Fruit fly (Drosophila melanogaster): ENCODE measurements around the gene Prx6a.

The Prx6a gene

DNA sequence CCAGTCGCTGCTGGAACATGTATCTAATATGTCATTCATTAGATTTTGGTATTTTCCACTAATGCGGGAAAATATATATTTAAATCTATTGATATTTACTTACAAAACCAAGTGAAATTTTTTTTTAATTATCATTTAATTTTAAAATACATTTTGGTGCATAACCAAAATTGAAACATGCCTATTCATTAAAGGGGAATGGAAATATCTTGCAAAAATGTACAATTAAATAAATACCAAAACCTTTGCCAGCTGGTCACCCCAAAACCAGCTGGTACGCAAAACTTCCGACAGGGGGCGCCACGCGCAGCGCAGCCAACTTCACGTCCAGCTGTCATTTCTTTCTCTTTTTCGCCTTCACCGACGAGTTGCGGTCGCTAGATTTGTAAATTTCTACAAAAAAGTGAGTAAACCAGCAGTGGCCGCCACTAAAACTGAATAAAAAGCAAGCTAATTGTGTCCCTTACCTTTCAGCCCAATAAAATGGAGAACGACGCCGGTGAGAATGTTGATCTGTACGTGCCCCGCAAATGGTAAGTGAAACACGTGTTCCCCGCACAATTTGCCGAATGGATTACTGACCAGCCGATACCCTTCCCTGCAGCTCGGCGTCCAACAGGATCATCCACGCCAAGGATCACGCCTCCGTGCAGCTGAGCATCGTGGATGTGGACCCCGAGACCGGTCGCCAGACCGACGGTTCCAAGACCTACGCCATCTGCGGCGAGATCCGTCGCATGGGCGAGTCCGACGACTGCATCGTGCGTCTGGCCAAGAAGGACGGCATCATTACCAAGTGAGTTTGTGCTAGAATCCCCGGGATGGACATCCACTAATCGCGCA lies 22.0 kb downstream of the Prx6a start, which contains the start of the genes CG3104 and RpS21 (continued):
- peak; percentile 81 for TF ChIP-seq Sox100B (GFP tag; optimal IDR thresholded peaks at IDR 0.05)
- peak; percentile 52 to 73 for TF ChIP-seq chif (GFP tag; optimal IDR thresholded peaks at IDR 0.05)
- no peak for TF ChIP-seq corto (GFP tag; optimal IDR thresholded peaks at IDR 0.05)
- TF ChIP-seq gsb (GFP tag; IDR thresholded peaks at IDR 0.05) = peak; percentile 81
- TF ChIP-seq CG4854 (GFP tag; optimal IDR thresholded peaks at IDR 0.05) = peak; percentile 75
- TF ChIP-seq Hr3 (GFP tag; optimal IDR thresholded peaks at IDR 0.05) = peak; percentile 73
- TF ChIP-seq CG17385 (GFP tag; optimal IDR thresholded peaks at IDR 0.05) = peak; percentile 87
- TF ChIP-seq CG1647 (GFP tag; optimal IDR thresholded peaks at IDR 0.05) = peak; percentile 82
- TF ChIP-seq grn (GFP tag; optimal IDR thresholded peaks at IDR 0.05) = peak; percentile 66
- TF ChIP-seq seq (GFP tag; IDR thresholded peaks at IDR 0.05) = no peak
- TF ChIP-seq CG4328 (GFP tag; optimal IDR thresholded peaks at IDR 0.05) = peak; percentile 92
- no peak for TF ChIP-seq CG1832 (GFP tag; optimal IDR thresholded peaks at IDR 0.05)
- peak; percentile 75 for TF ChIP-seq CG31441 (GFP tag; IDR thresholded peaks at IDR 0.05)
- TF ChIP-seq CG7839 (tag; optimal IDR thresholded peaks at IDR 0.05) = peak; percentile 75
- peak; percentile 74 for TF ChIP-seq CG31388 (GFP tag; optimal IDR thresholded peaks at IDR 0.05)
- TF ChIP-seq CG10565 (GFP tag; optimal IDR thresholded peaks at IDR 0.05) = peak; percentile 66
- TF ChIP-seq so (GFP tag; IDR thresholded peaks at IDR 0.05) = peak; percentile 74
- TF ChIP-seq CG17802 (tag; optimal IDR thresholded peaks at IDR 0.05) = peak; percentile 80
- peak; percentile 79 for TF ChIP-seq CG12391 (tag; optimal IDR thresholded peaks at IDR 0.05)
- TF ChIP-seq CG8359 (GFP tag; optimal IDR thresholded peaks at IDR 0.05; ENCODE audit: borderline replicate concordance) = peak; percentile 43
- TF ChIP-seq vfl (GFP tag; optimal IDR thresholded peaks at IDR 0.05) = peak; percentile 12
- peak; percentile 82 for TF ChIP-seq Optix (GFP tag; IDR thresholded peaks at IDR 0.05)
- TF ChIP-seq Mad (GFP tag; optimal IDR thresholded peaks at IDR 0.05) = peak; percentile 87
- peak; percentile 71; the same call in 1 of the 2 replicates for TF ChIP-seq CG10321 (GFP tag; IDR thresholded peaks at IDR 0.05)
- peak; percentile 57 for TF ChIP-seq CG3065 (GFP tag; optimal IDR thresholded peaks at IDR 0.05)
- peak; percentile 95 for TF ChIP-seq ken (GFP tag; IDR thresholded peaks at IDR 0.05)
- peak; percentile 85 for TF ChIP-seq CG17361 (GFP tag; IDR thresholded peaks at IDR 0.05)
- TF ChIP-seq NC2α (GFP tag; optimal IDR thresholded peaks at IDR 0.05) = peak; percentile 64
- no peak for TF ChIP-seq tna (GFP tag; IDR thresholded peaks at IDR 0.05; ENCODE audit: partially characterized antibody)
- no peak for TF ChIP-seq mld (GFP tag; IDR thresholded peaks at IDR 0.05; ENCODE audit: partially characterized antibody)
- TF ChIP-seq p53 (GFP tag; optimal IDR thresholded peaks at IDR 0.05) = peak; percentile 77
- peak; percentile 29 for TF ChIP-seq exex (tag; optimal IDR thresholded peaks at IDR 0.05)
- TF ChIP-seq Sry-δ (GFP tag; optimal IDR thresholded peaks at IDR 0.05) = peak; percentile 59
- TF ChIP-seq chinmo (GFP tag; IDR thresholded peaks at IDR 0.05; ENCODE audit: partially characterized antibody) = no peak
- TF ChIP-seq rib (GFP tag; IDR thresholded peaks at IDR 0.05) = peak; percentile 31; the same call in 1 of the 2 replicates
- peak; percentile 70; the same call in 1 of the 2 replicates for TF ChIP-seq Nf-YA (GFP tag; IDR thresholded peaks at IDR 0.05)
- TF ChIP-seq CG9727 (GFP tag; optimal IDR thresholded peaks at IDR 0.05) = peak; percentile 93
- TF ChIP-seq Sox102F (GFP tag; optimal IDR thresholded peaks at IDR 0.05) = peak; percentile 38
- no peak for TF ChIP-seq hbn (GFP tag; IDR thresholded peaks at IDR 0.05; ENCODE audit: partially characterized antibody)
- TF ChIP-seq HmgD (GFP tag; optimal IDR thresholded peaks at IDR 0.05) = peak; percentile 61
- peak; percentile 80 for TF ChIP-seq Asciz (GFP tag; optimal IDR thresholded peaks at IDR 0.05)
- TF ChIP-seq CG5245 (GFP tag; optimal IDR thresholded peaks at IDR 0.05) = peak; percentile 88
- TF ChIP-seq CG17359 (tag; optimal IDR thresholded peaks at IDR 0.05) = peak; percentile 76
- no peak for TF ChIP-seq prd (optimal IDR thresholded peaks at IDR 0.05)
- TF ChIP-seq prd (GFP tag; IDR thresholded peaks at IDR 0.05) = peak; percentile 82
- TF ChIP-seq Doc3 (GFP tag; IDR thresholded peaks at IDR 0.05; ENCODE audit: partially characterized antibody) = no peak
- peak; percentile 28 for TF ChIP-seq TFAM (GFP tag; optimal IDR thresholded peaks at IDR 0.05)
- TF ChIP-seq klu (GFP tag; IDR thresholded peaks at IDR 0.05) = peak; percentile 72
- TF ChIP-seq phol (tag; optimal IDR thresholded peaks at IDR 0.05) = peak; percentile 86
